Worm (Caenorhabditis elegans) whole organism, L4 larva: ENCODE results near the gene pch-2.

Source experiments
- ces-1 ChIP-seq: fragments of 150-350 bp; sonication (generic microtip); optimal IDR thresholded peaks from 4 replicates; lab custom pipeline; 2014; ENCODE audit warnings: missing biosample characterization, missing genetic modification reagents, missing genetic modification characterization
- lin-13 ChIP-seq: fragments of 150-350 bp; optimal IDR thresholded peaks from 2 replicates; lab custom pipeline; 2014; ENCODE audit warnings: missing biosample characterization, missing genetic modification reagents, missing genetic modification characterization
- lir-3 ChIP-seq: sonication (generic microtip); optimal IDR thresholded peaks from 2 replicates; lab custom pipeline; 2016; ENCODE audit warnings: mild to moderate bottlenecking, missing genetic modification characterization, missing compliant biosample characterization
- mdl-1 ChIP-seq, 2 experiments: fragments of 150-350 bp in 1 of 2; sonication (generic microtip) in 1 of 2; optimal IDR thresholded peaks; 2 replicates each; lab custom pipeline; 2014 to 2017; ENCODE audit warnings: missing biosample characterization in 2 of 2, missing genetic modification characterization in 2 of 2
- mep-1 ChIP-seq: fragments of 150-350 bp; sonication (generic microtip); optimal IDR thresholded peaks from 3 replicates; lab custom pipeline; 2014; ENCODE audit warnings: missing biosample characterization, missing genetic modification characterization
- nhr-11 ChIP-seq: fragments of 150-350 bp; optimal IDR thresholded peaks from 2 replicates; lab custom pipeline; 2014; ENCODE audit warnings: missing biosample characterization, missing genetic modification characterization
- nhr-237 ChIP-seq: sonication (generic microtip); optimal IDR thresholded peaks from 2 replicates; lab custom pipeline; 2017; ENCODE audit warnings: missing biosample characterization, missing genetic modification characterization
- pha-4 ChIP-seq, 2 experiments: fragments of 150-350 bp in 1 of 2; fragments of 200-800 bp in 1 of 2; sonication (Bioruptor generic) in 1 of 2; IDR thresholded peaks in 1 of 2; optimal IDR thresholded peaks in 1 of 2; 2 replicates each; pipeline versions ENCODE4 v1.3.6 to Lab custom; 2014 to 2022; ENCODE audit warnings: missing genetic modification characterization in 2 of 2, missing genetic modification reagents in 2 of 2, missing biosample characterization in 1 of 2, missing compliant biosample characterization in 1 of 2
- skn-1 ChIP-seq: fragments of 150-350 bp; optimal IDR thresholded peaks from 2 replicates; lab custom pipeline; 2014; ENCODE audit warnings: missing biosample characterization, missing genetic modification characterization

DNA sequence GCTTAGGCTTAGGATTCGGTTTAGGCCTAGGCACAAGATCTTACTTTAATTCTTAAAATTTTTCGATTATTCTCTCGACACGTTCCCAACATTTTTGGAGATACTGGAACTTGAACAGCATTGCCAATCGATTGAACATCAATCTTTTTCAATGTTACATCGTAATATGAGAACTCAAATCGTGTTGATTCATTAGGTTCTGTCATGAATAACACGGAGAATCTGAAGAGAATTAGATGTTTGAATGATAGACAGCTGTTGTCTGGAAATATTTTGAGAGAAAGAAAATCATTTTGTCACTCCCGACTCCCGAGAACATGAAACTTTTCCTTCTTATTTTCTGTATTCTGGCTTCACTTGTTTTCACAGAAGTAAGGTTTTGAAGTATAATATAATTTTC lies 11.1 kb downstream of the pch-2 start, which contains the start of gene T05C12.15:
- TF ChIP-seq pha-4 (GFP tag; IDR thresholded peaks at IDR 0.05; lab: Robert Waterston, UW) (no peak), pha-4 (tag; optimal IDR thresholded peaks at IDR 0.05; lab: Kevin White, UChicago) (no peak), ces-1 (GFP tag; lab: Kevin White, UChicago) (no peak), lin-13 (no peak), mep-1 (tag; lab: Kevin White, UChicago) (no peak), mdl-1 (tag; optimal IDR thresholded peaks at IDR 0.05; lab: Kevin White, UChicago) (no peak), lir-3 (no peak), nhr-237 (tag; lab: Kevin White, UChicago) (no peak), skn-1 (tag; lab: Kevin White, UChicago) (no peak), nhr-11 (no peak)
